Fruit fly (Drosophila melanogaster): ENCODE data around the gene Gr22a.

Gene Gr22a

DNA sequence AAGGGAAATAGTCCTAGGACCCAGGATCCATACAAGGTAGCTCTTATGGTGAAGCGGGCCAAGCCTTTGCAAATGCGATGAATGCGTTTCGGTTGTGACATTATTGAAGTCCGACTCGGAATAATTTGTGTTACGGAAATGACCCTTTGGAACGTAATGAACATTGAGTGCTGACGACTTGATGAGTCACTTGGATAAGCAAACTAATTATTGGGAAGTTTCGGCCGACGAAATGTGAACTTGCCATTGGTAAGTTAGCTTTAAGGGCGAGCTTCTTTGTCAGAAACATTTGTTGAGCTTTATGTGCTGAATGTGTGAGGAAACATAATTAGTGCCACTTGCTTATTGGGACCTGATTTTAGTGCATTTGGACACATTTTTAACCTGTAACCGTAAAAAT lies at the start of gene Gr22a:
TSS of gene Gr22a (minus strand) at position 101 of the 400 bp plus-strand sequence.
- TF ChIP-seq CG32121 (GFP tag; IDR thresholded peaks at IDR 0.05) (no peak), CG4496 (GFP tag; IDR thresholded peaks at IDR 0.05) (no peak), CG12605 (GFP tag; IDR thresholded peaks at IDR 0.05) (no peak), CG14655 (GFP tag; optimal IDR thresholded peaks at IDR 0.05) (no peak), gl (tag; optimal IDR thresholded peaks at IDR 0.05) (no peak)

DNA sequence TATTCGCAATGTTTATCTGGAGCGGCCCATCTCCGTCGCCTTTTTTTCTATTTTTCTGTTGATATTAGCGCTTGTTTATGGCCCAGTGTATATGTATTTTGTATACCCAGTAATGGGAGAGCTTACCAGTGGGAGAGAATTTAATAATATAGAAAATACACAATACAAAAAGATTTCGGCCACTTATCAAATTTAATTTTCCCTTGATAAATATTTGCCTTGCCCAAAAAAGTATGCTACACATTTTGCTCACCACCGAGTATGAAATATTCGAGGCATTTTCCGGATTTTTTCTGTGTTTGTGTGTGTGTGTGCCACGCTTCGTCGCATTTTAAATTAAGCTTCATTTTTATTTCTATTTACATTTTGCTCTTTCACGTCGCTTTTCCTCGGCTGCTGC lies 44.3 kb upstream of the Gr22a start:
- TF ChIP-seq CG8159 (tag; optimal IDR thresholded peaks at IDR 0.05): no peak
- no peak for TF ChIP-seq CG10348 (GFP tag; IDR thresholded peaks at IDR 0.05)

DNA sequence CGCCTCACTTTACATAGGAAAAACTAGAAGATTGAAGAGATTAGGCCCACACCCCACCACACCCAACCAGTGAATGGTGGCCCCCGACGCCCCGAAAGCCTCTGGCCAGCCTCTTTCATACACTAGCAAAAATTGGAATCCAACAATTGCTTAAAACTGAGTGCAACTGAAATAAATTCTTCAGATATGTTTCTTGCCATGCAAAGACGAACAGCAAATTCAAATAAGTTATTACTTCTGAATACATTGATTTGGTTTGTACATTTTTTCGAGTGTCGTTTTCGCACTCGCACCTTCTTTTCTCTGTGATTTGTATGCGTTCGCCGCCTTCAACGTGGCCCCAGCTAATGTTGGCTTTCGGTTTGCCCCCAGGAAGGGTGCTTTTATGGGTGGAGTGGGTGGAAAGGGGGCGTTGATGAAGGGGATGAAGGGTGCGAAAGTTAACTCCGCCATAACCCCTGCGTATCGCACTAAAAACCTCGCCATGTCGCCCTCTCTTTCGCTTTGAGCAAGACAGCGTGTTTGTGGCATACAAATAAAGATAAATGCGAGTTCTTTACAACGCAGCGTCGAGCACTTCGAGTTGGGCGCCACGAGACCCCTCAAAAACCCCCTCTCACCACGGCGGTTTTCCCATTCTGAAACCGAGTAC lies 43.1 kb upstream of the Gr22a start:
- TF ChIP-seq Ets98B (GFP tag; IDR thresholded peaks at IDR 0.05): peak; percentile 25; the same call in 1 of the 2 replicates
- TF ChIP-seq fd96Ca (GFP tag; IDR thresholded peaks at IDR 0.05): peak; percentile 14; the same call in 1 of the 3 replicates
- TF ChIP-seq CG13204 (GFP tag; optimal IDR thresholded peaks at IDR 0.05): no peak
- TF ChIP-seq Pif1A (GFP tag; optimal IDR thresholded peaks at IDR 0.05): no peak
- TF ChIP-seq CG8301 (tag; optimal IDR thresholded peaks at IDR 0.05): peak; percentile 4
- TF ChIP-seq CG14655 (GFP tag; optimal IDR thresholded peaks at IDR 0.05): peak; percentile 29
- TF ChIP-seq CG8159 (tag; optimal IDR thresholded peaks at IDR 0.05): peak; percentile 15
- no peak for TF ChIP-seq CG32121 (GFP tag; IDR thresholded peaks at IDR 0.05)
- no peak for TF ChIP-seq D1 (tag; optimal IDR thresholded peaks at IDR 0.05)
- peak; percentile 7 for TF ChIP-seq CG15710 (tag; optimal IDR thresholded peaks at IDR 0.05)
- no peak for TF ChIP-seq CG4496 (GFP tag; IDR thresholded peaks at IDR 0.05)

DNA sequence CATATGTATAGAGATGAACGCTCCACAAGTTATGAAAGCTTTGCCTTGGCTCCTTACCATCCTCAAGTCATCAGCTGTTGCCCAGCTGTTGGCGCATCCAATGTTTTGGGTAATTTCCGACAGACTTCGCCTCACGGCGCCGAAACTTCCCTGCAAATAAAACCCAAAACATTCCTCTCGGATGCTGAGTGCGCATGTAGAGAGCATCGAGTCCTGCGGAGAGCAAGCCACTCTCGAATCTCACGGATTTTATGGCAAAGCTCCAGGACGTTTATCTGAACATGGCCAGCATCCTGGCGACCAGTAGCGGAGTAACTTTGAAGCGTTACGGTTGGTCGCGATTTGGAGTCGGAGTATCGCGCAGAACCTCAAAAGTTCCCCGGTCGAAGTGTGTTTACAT lies 41.5 kb upstream of the Gr22a start, which contains the start of gene wry:
TSS of gene wry (plus strand) at position 301 of the 400 bp plus-strand sequence.
- TF ChIP-seq Snoo (tag; optimal IDR thresholded peaks at IDR 0.05): no peak
- peak; percentile 37; the same call in 1 of the 2 replicates for TF ChIP-seq CG12605 (GFP tag; IDR thresholded peaks at IDR 0.05)

DNA sequence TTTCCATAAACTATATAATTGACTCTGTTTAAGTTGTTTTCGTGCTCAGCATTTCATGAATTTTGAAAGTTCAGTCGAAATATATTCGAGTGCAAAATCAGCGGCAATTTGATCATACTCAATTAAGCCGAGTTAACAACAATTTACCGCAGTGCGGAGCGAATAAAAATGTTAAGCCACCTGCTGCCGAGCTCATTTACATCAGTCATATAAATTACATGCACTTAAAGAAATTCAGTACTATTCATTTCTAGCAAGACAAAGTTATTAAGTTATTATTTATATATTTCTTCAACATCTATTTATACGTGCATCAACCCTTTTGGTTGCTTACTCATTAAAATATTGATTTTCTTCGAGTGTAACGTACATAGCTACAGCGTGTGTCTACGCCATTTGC lies 37.7 kb upstream of the Gr22a start, which contains the start of gene c-cup:
TSS of gene c-cup (minus strand) at position 101 of the 400 bp plus-strand sequence.
- TF ChIP-seq CG8159 (tag; optimal IDR thresholded peaks at IDR 0.05): no peak
- TF ChIP-seq D1 (tag; optimal IDR thresholded peaks at IDR 0.05): no peak
- no peak for TF ChIP-seq gl (tag; optimal IDR thresholded peaks at IDR 0.05)
- no peak for TF ChIP-seq CG17806 (tag; optimal IDR thresholded peaks at IDR 0.05)
- TF ChIP-seq Pif1A (GFP tag; optimal IDR thresholded peaks at IDR 0.05): no peak

DNA sequence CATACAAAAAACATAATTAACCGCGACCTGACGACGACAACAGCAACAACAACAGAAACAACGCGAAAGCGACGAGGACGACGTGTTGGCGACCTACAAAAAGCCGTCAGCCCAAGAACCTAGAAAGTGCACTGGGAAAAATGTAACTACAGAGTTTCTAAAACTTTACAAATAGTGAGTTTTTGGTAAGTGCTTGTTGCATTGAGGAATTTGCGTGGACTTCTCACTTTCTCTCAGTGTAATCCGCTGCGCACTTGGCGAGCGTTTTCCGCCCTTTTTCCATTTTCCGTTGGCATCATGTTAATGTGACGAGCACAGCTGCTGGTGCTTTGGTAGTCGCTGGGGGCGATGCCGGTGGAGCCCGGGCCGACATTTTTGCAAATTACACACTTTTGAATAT lies 33.6 kb upstream of the Gr22a start:
- no peak for TF ChIP-seq D1 (tag; optimal IDR thresholded peaks at IDR 0.05)
- TF ChIP-seq CG9948 (tag; optimal IDR thresholded peaks at IDR 0.05): no peak
- TF ChIP-seq Pif1A (GFP tag; optimal IDR thresholded peaks at IDR 0.05): no peak
- no peak for TF ChIP-seq rn (GFP tag; IDR thresholded peaks at IDR 0.05)
- TF ChIP-seq CG12605 (GFP tag; IDR thresholded peaks at IDR 0.05): no peak

DNA sequence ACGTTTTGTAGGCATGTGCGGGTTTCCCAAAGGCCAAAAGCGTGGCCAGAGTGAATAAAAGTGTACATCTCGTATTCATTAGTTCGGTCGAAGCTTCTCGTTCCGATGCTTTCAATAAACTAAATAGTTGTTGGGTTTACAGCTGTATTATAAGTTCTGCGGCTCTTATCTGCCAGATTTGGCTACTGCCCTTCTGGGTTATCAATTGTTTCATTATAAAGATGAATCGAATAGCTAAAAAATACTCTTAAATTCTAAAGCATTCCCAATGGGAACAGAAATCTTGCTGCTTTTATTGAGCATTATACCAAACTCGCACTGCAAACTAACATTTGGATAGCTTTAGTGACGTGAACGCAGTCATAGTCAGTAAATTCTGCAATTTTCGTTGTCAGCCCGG lies 31.7 kb upstream of the Gr22a start, which contains the start of gene CG31664:
TSS of gene CG31664 (minus strand) at position 101 of the 400 bp plus-strand sequence.
- TF ChIP-seq CG13204 (GFP tag; optimal IDR thresholded peaks at IDR 0.05): no peak
- TF ChIP-seq CG34367 (tag; optimal IDR thresholded peaks at IDR 0.05): no peak
- TF ChIP-seq D1 (tag; optimal IDR thresholded peaks at IDR 0.05): no peak
- TF ChIP-seq Pif1A (GFP tag; optimal IDR thresholded peaks at IDR 0.05): no peak
- no peak for TF ChIP-seq CG32121 (GFP tag; IDR thresholded peaks at IDR 0.05)
- no peak for TF ChIP-seq CG17806 (tag; optimal IDR thresholded peaks at IDR 0.05)
- TF ChIP-seq EcR (GFP tag; optimal IDR thresholded peaks at IDR 0.05): no peak
- TF ChIP-seq fd96Ca (GFP tag; IDR thresholded peaks at IDR 0.05): no peak
- TF ChIP-seq CG15710 (tag; optimal IDR thresholded peaks at IDR 0.05): no peak
- TF ChIP-seq Ets98B (GFP tag; IDR thresholded peaks at IDR 0.05): no peak

DNA sequence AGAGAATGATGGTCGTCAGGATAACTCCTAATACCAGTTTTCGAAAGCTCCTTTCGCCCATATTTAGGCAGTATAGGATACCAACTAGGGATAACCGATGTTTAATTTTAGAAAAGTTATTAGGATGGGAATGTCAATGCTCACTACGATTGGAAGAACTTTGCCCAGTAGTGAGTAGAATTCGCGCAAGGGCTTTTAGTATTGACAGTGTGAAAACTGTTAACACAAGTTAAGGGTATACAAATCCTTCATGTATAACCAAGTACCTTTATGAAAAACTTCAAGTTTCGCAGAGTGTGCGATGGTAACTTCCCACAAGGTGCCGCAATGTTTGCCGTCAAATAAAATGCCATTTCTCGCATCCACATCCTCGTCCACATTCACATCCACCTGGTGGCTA lies 28.5 kb upstream of the Gr22a start, which contains the start of gene CG31933:
TSS of gene CG31933 (minus strand) at position 101 of the 400 bp plus-strand sequence.
- TF ChIP-seq CG15710 (tag; optimal IDR thresholded peaks at IDR 0.05) (no peak), Ets98B (GFP tag; IDR thresholded peaks at IDR 0.05) (no peak), rn (GFP tag; IDR thresholded peaks at IDR 0.05) (no peak)

DNA sequence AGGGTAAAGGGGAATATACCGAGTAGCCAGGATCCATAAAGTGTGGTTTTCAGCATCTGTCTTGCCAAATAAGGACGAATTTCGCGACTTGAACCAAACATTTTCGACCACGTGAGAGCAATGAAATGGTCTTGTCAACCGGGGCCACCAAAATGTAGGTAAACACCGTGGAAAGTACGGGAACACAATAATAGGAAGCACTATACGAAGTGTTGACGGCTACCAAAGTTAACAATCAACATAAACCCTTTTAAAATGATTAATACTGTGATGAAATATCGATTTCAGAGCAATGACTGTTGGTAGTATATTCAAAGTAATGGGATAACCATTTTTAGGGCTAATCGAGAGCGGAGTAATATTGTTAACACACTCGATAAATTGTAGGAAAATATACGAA lies 1.5 kb downstream of the Gr22a start, which contains the start of gene Gr22b:
TSS of gene Gr22b (minus strand) at position 101 of the 400 bp plus-strand sequence.
- no peak for TF ChIP-seq CG8159 (tag; optimal IDR thresholded peaks at IDR 0.05)
- TF ChIP-seq fd96Ca (GFP tag; IDR thresholded peaks at IDR 0.05): no peak
- TF ChIP-seq CG34367 (tag; optimal IDR thresholded peaks at IDR 0.05): no peak
- no peak for TF ChIP-seq gl (tag; optimal IDR thresholded peaks at IDR 0.05)
- no peak for TF ChIP-seq EcR (GFP tag; optimal IDR thresholded peaks at IDR 0.05)
- TF ChIP-seq Pif1B (GFP tag; optimal IDR thresholded peaks at IDR 0.05): no peak

Data from whole organism, pupa.